Fruit fly (Drosophila melanogaster): ENCODE data around the gene Eip63E.
A peak's percentile ranks its signal among the peaks of the same experiment; 100 is the strongest.

dm6 chr3L:3644337-3645027 lies 128.9 kb downstream of the Eip63E start:
- TF ChIP-seq CG6854 (GFP tag; optimal IDR thresholded peaks at IDR 0.05) (no peak), CG31627 (GFP tag; optimal IDR thresholded peaks at IDR 0.05) (no peak), dac (GFP tag; optimal IDR thresholded peaks at IDR 0.05) (no peak), CG6808 (GFP tag; optimal IDR thresholded peaks at IDR 0.05) (peak; percentile 55), CG16779 (tag; optimal IDR thresholded peaks at IDR 0.05) (no peak), Hr4 (GFP tag; optimal IDR thresholded peaks at IDR 0.05) (no peak), lz (GFP tag; optimal IDR thresholded peaks at IDR 0.05) (no peak), salr (GFP tag; optimal IDR thresholded peaks at IDR 0.05) (no peak), CG8319 (GFP tag; optimal IDR thresholded peaks at IDR 0.05) (no peak), CG11902 (GFP tag; optimal IDR thresholded peaks at IDR 0.05) (no peak)

Measured in whole organism, prepupa.